Worm (Caenorhabditis elegans) whole organism, L3 larva: ENCODE data around the gene T22B7.7.

Source experiments
- ama-1 ChIP-seq: fragments of 150-350 bp; optimal IDR thresholded peaks from 2 replicates; lab custom pipeline; 2018
- ceh-28 ChIP-seq: fragments of 150-350 bp; optimal IDR thresholded peaks from 2 replicates; lab custom pipeline; 2014; ENCODE audit warnings: missing biosample characterization, missing genetic modification reagents, missing genetic modification characterization
- ceh-9 ChIP-seq: sonication (generic microtip); optimal IDR thresholded peaks from 2 replicates; lab custom pipeline; 2018; ENCODE audit warnings: missing biosample characterization, missing genetic modification characterization
- daf-12 ChIP-seq: fragments of 150-350 bp; optimal IDR thresholded peaks from 2 replicates; lab custom pipeline; 2014; ENCODE audit warnings: missing biosample characterization, missing genetic modification reagents, missing genetic modification characterization
- egl-27 ChIP-seq: sonication (generic microtip); optimal IDR thresholded peaks from 4 replicates; lab custom pipeline; 2017; ENCODE audit warnings: missing biosample characterization, missing genetic modification reagents, missing genetic modification characterization
- elt-1 ChIP-seq: fragments of 150-350 bp; optimal IDR thresholded peaks from 2 replicates; lab custom pipeline; 2014; ENCODE audit warnings: missing biosample characterization, missing genetic modification characterization
- elt-2 ChIP-seq: sonication (generic microtip); optimal IDR thresholded peaks from 2 replicates; lab custom pipeline; 2016; ENCODE audit warnings: missing genetic modification reagents, mild to moderate bottlenecking, missing genetic modification characterization, missing compliant biosample characterization
- elt-3 ChIP-seq, 3 experiments: fragments of 150-350 bp in 1 of 3; sonication (generic microtip) in 2 of 3; optimal IDR thresholded peaks; 2 replicates in 2 of 3; 4 replicates in 1 of 3; lab custom pipeline; 2014 to 2017; ENCODE audit warnings: missing biosample characterization in 3 of 3, missing genetic modification characterization in 3 of 3
- eor-1 ChIP-seq, 2 experiments: fragments of 150-350 bp; optimal IDR thresholded peaks; 2 replicates each; lab custom pipeline; 2014 to 2018; ENCODE audit warnings: missing biosample characterization in 2 of 2, missing genetic modification characterization in 2 of 2
- fkh-10 ChIP-seq: sonication (generic microtip); optimal IDR thresholded peaks from 2 replicates; lab custom pipeline; 2017; ENCODE audit warnings: missing biosample characterization, missing genetic modification reagents, missing genetic modification characterization
- jun-1 ChIP-seq: fragments of 150-350 bp; optimal IDR thresholded peaks from 2 replicates; lab custom pipeline; 2014; ENCODE audit warnings: missing biosample characterization, missing genetic modification reagents, missing genetic modification characterization
- mml-1 ChIP-seq: fragments of 150-350 bp; sonication (generic microtip); optimal IDR thresholded peaks from 3 replicates; lab custom pipeline; 2014; ENCODE audit warnings: missing biosample characterization, missing genetic modification characterization
- nhr-12 ChIP-seq: fragments of 150-350 bp; optimal IDR thresholded peaks from 2 replicates; lab custom pipeline; 2014; ENCODE audit warnings: missing biosample characterization, missing genetic modification characterization
- nhr-23 ChIP-seq: fragments of 150-350 bp; optimal IDR thresholded peaks from 2 replicates; lab custom pipeline; 2014; ENCODE audit warnings: missing biosample characterization, missing genetic modification reagents, missing genetic modification characterization
- nhr-237 ChIP-seq: fragments of 150-350 bp; optimal IDR thresholded peaks from 2 replicates; lab custom pipeline; 2014; ENCODE audit warnings: missing biosample characterization, missing genetic modification characterization
- nhr-25 ChIP-seq: sonication (generic microtip); optimal IDR thresholded peaks from 2 replicates; lab custom pipeline; 2017; ENCODE audit warnings: missing biosample characterization, missing genetic modification characterization
- nhr-43 ChIP-seq: sonication (generic microtip); optimal IDR thresholded peaks from 2 replicates; lab custom pipeline; 2016; ENCODE audit warnings: mild to moderate bottlenecking, missing genetic modification characterization, missing compliant biosample characterization; ENCODE audit not compliant: poor library complexity, severe bottlenecking
- nhr-67 ChIP-seq: fragments of 150-350 bp; optimal IDR thresholded peaks from 2 replicates; lab custom pipeline; 2014; ENCODE audit warnings: missing biosample characterization, missing genetic modification characterization
- nhr-76 ChIP-seq: fragments of 150-350 bp; sonication (generic microtip); optimal IDR thresholded peaks from 5 replicates; lab custom pipeline; 2014; ENCODE audit warnings: missing biosample characterization, missing genetic modification characterization
- sea-2 ChIP-seq: fragments of 150-350 bp; sonication (generic microtip); optimal IDR thresholded peaks from 4 replicates; lab custom pipeline; 2014; ENCODE audit warnings: missing biosample characterization, missing genetic modification reagents, missing genetic modification characterization
- skn-1 ChIP-seq: fragments of 150-350 bp; optimal IDR thresholded peaks from 2 replicates; lab custom pipeline; 2014; ENCODE audit warnings: missing biosample characterization, missing genetic modification characterization
- tbx-2 ChIP-seq: sonication (generic microtip); optimal IDR thresholded peaks from 2 replicates; lab custom pipeline; 2016; ENCODE audit warnings: mild to moderate bottlenecking, missing genetic modification characterization, missing compliant biosample characterization
- unc-39 ChIP-seq: sonication (generic microtip); optimal IDR thresholded peaks from 4 replicates; lab custom pipeline; 2017; ENCODE audit warnings: missing biosample characterization, missing genetic modification characterization
- unc-62 ChIP-seq: fragments of 150-350 bp; sonication (generic microtip); optimal IDR thresholded peaks from 4 replicates; lab custom pipeline; 2014; ENCODE audit warnings: missing biosample characterization, missing genetic modification reagents, missing genetic modification characterization
- zag-1 ChIP-seq: fragments of 150-350 bp; optimal IDR thresholded peaks from 2 replicates; lab custom pipeline; 2014; ENCODE audit warnings: missing biosample characterization, missing genetic modification characterization
- ztf-11 ChIP-seq: fragments of 150-350 bp; optimal IDR thresholded peaks from 2 replicates; lab custom pipeline; 2014; ENCODE audit warnings: missing biosample characterization, missing genetic modification characterization
- ztf-4 ChIP-seq: fragments of 150-350 bp; optimal IDR thresholded peaks from 2 replicates; lab custom pipeline; 2014; ENCODE audit warnings: missing biosample characterization, missing genetic modification characterization

Gene T22B7.7

DNA sequence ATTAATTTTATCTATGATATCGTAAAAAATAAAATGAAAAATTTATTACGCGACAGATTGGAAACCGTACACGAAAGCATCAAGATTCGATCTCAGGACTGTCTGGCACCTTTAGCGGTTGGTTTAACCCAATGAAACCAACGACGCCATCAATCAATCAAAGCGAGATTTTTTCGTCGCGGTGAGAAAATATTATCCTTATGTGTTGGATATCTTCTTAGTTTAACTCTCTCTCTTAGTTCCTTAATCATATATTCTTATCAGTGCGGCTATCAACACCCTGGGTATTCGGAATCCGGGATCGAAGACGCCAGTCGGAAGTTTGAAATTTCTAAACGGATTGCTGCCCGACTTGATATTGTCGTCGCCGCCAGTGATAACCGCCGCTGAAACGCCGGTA lies 48.8 kb downstream of the T22B7.7 start:
- TF ChIP-seq mml-1 (tag; lab: Kevin White, UChicago), result no peak
- peak; percentile 45 for TF ChIP-seq nhr-43 (tag; lab: Kevin White, UChicago)

DNA sequence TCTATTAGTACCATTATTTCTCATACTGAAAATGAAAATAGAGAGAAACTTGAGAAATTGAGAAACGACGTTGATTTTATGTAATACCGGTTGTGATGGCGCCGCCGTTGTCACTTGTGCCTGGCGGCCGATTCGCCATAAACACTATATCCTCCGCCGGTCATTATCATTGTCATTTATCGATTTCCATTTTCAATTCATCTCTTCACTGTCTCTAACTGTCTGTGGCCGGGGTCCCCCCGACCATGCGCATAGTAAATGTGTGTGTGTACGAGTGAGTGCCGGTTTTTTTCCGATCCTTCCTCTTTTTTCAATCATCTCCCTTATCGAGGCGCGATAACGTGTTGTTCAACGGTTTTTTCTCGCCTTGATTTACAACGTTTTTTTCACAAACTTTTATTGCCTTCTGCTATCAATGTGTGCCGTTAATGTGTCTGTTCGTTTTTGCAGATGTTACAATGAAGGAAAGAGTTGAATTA lies 50.5 kb downstream of the T22B7.7 start, which contains the start of gene F14D12.1:
F14D12.1 (plus strand) TSS at position 429 of the 479 bp plus-strand sequence.
- TF ChIP-seq zag-1 (tag; lab: Kevin White, UChicago) (no peak), egl-27 (tag; lab: Kevin White, UChicago) (no peak), nhr-25 (tag; lab: Kevin White, UChicago) (peak; percentile 38), fkh-10 (GFP tag; lab: Kevin White, UChicago) (no peak), ama-1 (no peak), nhr-237 (tag; lab: Kevin White, UChicago) (no peak), unc-39 (no peak), elt-1 (tag; lab: Kevin White, UChicago) (no peak), unc-62 (GFP tag; lab: Kevin White, UChicago) (no peak), ztf-11 (tag; lab: Kevin White, UChicago) (no peak), daf-12 (tag; lab: Kevin White, UChicago) (no peak), tbx-2 (tag; lab: Kevin White, UChicago) (no peak), skn-1 (tag; lab: Kevin White, UChicago) (no peak), nhr-23 (tag; lab: Kevin White, UChicago) (peak; percentile 57), eor-1 (tag; optimal IDR thresholded peaks at IDR 0.05; lab: Kevin White, UChicago) (no peak), sea-2 (GFP tag; lab: Kevin White, UChicago) (no peak), elt-3 (tag; optimal IDR thresholded peaks at IDR 0.05; lab: Kevin White, UChicago) (peak; percentile 61 to 71 (median 68)), nhr-76 (tag; lab: Kevin White, UChicago) (no peak), ceh-9 (tag; lab: Kevin White, UChicago) (no peak), nhr-43 (tag; lab: Kevin White, UChicago) (peak; percentile 84), ceh-28 (tag; lab: Kevin White, UChicago) (peak; percentile 65), nhr-12 (tag; lab: Kevin White, UChicago) (no peak), jun-1 (tag; lab: Kevin White, UChicago) (no peak), elt-2 (tag; lab: Kevin White, UChicago) (no peak), ztf-4 (tag; lab: Kevin White, UChicago) (no peak), nhr-67 (tag; lab: Kevin White, UChicago) (no peak)
- TF ChIP-seq, all 47 proteins: peak for 5
